Worm (Caenorhabditis elegans) whole organism, L1 larva: ENCODE data around the gene F46E10.18.

ENCODE experiments used
- ceh-90 ChIP-seq: sonication (generic microtip); optimal IDR thresholded peaks from 2 replicates; lab custom pipeline; 2016; ENCODE audit warnings: missing genetic modification characterization, missing compliant biosample characterization
- ces-1 ChIP-seq: fragments of 150-350 bp; optimal IDR thresholded peaks from 2 replicates; lab custom pipeline; 2014; ENCODE audit warnings: missing biosample characterization, missing genetic modification reagents, missing genetic modification characterization
- fkh-8 ChIP-seq: sonication (generic microtip); optimal IDR thresholded peaks from 2 replicates; lab custom pipeline; 2016; ENCODE audit warnings: mild to moderate bottlenecking, missing genetic modification characterization, missing compliant biosample characterization
- fos-1 ChIP-seq: fragments of 150-350 bp; optimal IDR thresholded peaks from 2 replicates; lab custom pipeline; 2014; ENCODE audit warnings: missing biosample characterization, missing genetic modification characterization
- lin-39 ChIP-seq: fragments of 150-350 bp; optimal IDR thresholded peaks from 2 replicates; lab custom pipeline; 2014; ENCODE audit warnings: missing biosample characterization, missing genetic modification reagents, missing genetic modification characterization
- lir-3 ChIP-seq: sonication (generic microtip); optimal IDR thresholded peaks from 2 replicates; lab custom pipeline; 2016; ENCODE audit warnings: mild to moderate bottlenecking, missing genetic modification characterization, moderate library complexity, missing compliant biosample characterization; ENCODE audit not compliant: poor library complexity
- mdl-1 ChIP-seq, 2 experiments: fragments of 150-350 bp; optimal IDR thresholded peaks; 2 replicates each; lab custom pipeline; 2014 to 2017; ENCODE audit warnings: missing biosample characterization in 2 of 2, missing genetic modification characterization in 2 of 2, inconsistent platforms in 1 of 2
- nhr-11 ChIP-seq: fragments of 150-350 bp; optimal IDR thresholded peaks from 2 replicates; lab custom pipeline; 2014; ENCODE audit warnings: missing biosample characterization, missing genetic modification characterization
- nhr-76 ChIP-seq: sonication (generic microtip); optimal IDR thresholded peaks from 2 replicates; lab custom pipeline; 2017; ENCODE audit warnings: missing biosample characterization, missing genetic modification characterization
- pqm-1 ChIP-seq: sonication (generic microtip); optimal IDR thresholded peaks from 3 replicates; lab custom pipeline; 2017; ENCODE audit warnings: missing biosample characterization, missing genetic modification characterization
- unc-130 ChIP-seq: fragments of 150-350 bp; optimal IDR thresholded peaks from 2 replicates; lab custom pipeline; 2017; ENCODE audit warnings: missing biosample characterization, missing genetic modification characterization, inconsistent platforms
- unc-86 ChIP-seq: sonication (generic microtip); optimal IDR thresholded peaks from 2 replicates; lab custom pipeline; 2016; ENCODE audit warnings: missing genetic modification characterization, missing compliant biosample characterization

DNA sequence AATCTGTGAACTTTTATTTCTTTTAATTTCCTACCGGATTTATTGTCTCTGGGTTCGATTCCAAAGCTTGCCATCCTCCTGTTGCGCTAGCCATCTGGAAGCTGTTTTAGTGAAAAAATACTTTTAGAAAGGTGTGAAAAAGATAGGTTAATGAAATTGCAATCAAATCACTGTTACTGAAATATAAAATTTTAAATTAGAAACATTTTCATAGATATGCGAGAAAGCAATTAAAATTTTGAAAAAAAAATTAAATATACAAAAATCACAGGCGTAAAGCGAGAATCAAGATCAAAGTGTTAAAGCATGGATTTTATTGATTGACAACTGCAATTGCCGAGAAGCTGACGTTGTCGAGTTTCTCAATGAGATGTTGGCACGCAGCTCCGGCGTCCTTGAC lies 11.1 kb upstream of the F46E10.18 start, which contains the start of gene ubh-2:
- TF ChIP-seq pqm-1 (tag; lab: Kevin White, UChicago) (no peak), nhr-76 (no peak), unc-86 (tag; lab: Kevin White, UChicago) (no peak), lir-3 (no peak), ceh-90 (tag; lab: Kevin White, UChicago) (no peak), nhr-11 (tag; lab: Kevin White, UChicago) (no peak), lin-39 (tag; lab: Kevin White, UChicago) (no peak), fkh-8 (tag; lab: Kevin White, UChicago) (no peak), ces-1 (GFP tag; lab: Kevin White, UChicago) (no peak), unc-130 (no peak), mdl-1 (tag; optimal IDR thresholded peaks at IDR 0.05; lab: Kevin White, UChicago) (no peak), fos-1 (tag; lab: Kevin White, UChicago) (no peak)
